Worm (Caenorhabditis elegans): ENCODE data around the gene sqst-4.

sqst-4 gene

DNA sequence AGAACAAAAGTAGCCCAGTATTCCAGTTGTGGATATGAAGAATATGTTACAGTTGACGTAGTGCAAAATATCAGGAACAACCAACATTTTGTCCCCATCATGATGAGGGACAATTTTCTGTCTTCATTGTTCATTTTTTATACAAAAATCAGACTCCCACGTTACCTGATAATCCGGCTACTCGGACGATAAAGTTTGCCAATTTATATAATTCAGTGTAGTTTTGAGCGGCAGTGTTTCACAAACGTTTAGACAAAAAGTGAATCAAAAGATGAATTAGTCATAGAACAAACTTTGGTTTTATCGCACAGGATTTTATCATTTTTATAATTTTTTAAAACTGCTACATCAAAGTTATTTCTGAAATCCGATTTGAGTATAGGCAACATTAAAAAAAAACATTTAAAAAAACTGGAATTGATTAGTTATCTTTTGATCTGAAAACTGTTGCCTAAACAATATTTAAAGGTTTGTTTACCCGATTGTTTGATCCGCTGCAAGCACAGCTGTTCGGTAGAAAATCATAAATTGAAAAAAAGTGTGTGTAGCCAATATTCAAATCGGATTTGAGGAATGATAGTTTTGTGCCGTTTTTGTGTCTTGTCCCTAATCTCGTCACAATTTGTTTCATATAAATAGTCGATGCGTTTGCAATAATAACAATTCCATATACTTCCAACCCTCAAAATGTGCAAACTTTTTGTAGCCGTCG lies 7.2 kb upstream of the sqst-4 start, which contains the start of the genes F57E7.4 and spig-6:
F57E7.4 (minus strand) TSS at position 101 of the 712 bp plus-strand sequence.
spig-6 (plus strand) TSS at position 662 of the 712 bp plus-strand sequence.
- no peak for TF ChIP-seq F13C5.2 (tag; optimal IDR thresholded peaks at IDR 0.05)
- TF ChIP-seq hmg-4 (GFP tag; optimal IDR thresholded peaks at IDR 0.05): no peak
- no peak for TF ChIP-seq sea-1 (GFP tag; conservative IDR thresholded peaks at IDR 0.05)
- TF ChIP-seq scrt-1 (GFP tag; IDR thresholded peaks at IDR 0.05): no peak
- no peak for TF ChIP-seq aly-1 (tag; optimal IDR thresholded peaks at IDR 0.05)
- TF ChIP-seq tbx-11 (GFP tag; IDR thresholded peaks at IDR 0.05): no peak
- TF ChIP-seq ceh-36 (tag; optimal IDR thresholded peaks at IDR 0.05): no peak
- no peak for TF ChIP-seq flt-1 (GFP tag; IDR thresholded peaks at IDR 0.05)

DNA sequence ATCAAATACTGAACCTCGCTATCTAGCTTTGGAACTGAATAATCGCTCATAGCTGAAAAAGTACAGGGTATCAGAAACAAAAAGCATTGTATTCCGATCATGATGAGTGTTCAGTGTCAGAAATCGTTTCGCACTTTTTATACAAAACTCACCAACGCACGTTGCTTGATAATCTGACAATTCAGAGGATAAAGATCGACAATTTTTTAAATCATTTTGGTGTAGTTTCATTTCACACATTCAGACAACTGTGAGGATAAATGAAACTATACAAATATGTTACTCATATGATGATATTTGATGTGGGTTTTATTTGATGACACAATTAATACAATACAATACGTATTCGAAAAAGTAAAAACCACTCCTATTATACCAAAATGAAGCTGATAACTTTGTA lies 5.2 kb upstream of the sqst-4 start, which contains the start of gene F57E7.2:
F57E7.2 (minus strand) TSS at position 101 of the 400 bp plus-strand sequence.
- TF ChIP-seq F13C5.2 (tag; optimal IDR thresholded peaks at IDR 0.05): no peak

ce11 chrV:16483681-16484080 lies 4.6 kb upstream of the sqst-4 start, which contains the start of gene srh-139:
Gene srh-139 (plus strand): TSS chrV:16483981.
- TF ChIP-seq hmg-4 (GFP tag; optimal IDR thresholded peaks at IDR 0.05) (no peak), ceh-36 (tag; optimal IDR thresholded peaks at IDR 0.05) (no peak), hnd-1 (tag; optimal IDR thresholded peaks at IDR 0.05) (no peak)

DNA sequence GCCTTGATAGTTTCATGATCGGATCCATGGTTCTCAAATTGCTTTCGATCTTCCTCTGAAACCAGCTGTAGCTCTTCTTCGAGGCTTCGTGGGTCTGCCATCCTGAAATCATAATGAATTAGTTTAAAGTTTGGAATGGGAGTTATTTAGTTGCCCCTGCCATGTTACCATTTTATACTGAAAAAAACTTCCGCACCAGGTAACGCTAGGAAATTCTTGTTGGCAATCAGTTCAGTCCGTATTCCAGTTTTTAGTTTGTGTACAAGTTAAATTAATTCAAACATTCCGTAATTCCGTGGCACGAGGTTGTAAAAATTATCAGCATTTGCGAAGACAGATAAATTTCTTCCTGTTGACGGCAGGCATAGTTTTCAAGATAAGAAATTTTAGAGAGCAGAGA lies 798 bp upstream of the sqst-4 start, which contains the start of gene Y32B12A.5:
Y32B12A.5 (minus strand) TSS at position 101 of the 400 bp plus-strand sequence.
- TF ChIP-seq tbx-37 (GFP tag; conservative IDR thresholded peaks at IDR 0.05): no peak
- TF ChIP-seq hnd-1 (tag; optimal IDR thresholded peaks at IDR 0.05): no peak
- no peak for TF ChIP-seq hmbx-1 (tag; optimal IDR thresholded peaks at IDR 0.05)
- no peak for TF ChIP-seq hmg-4 (GFP tag; optimal IDR thresholded peaks at IDR 0.05)
- TF ChIP-seq ceh-36 (tag; optimal IDR thresholded peaks at IDR 0.05): no peak
- TF ChIP-seq sea-1 (GFP tag; conservative IDR thresholded peaks at IDR 0.05): no peak
- no peak for TF ChIP-seq tra-4 (tag; optimal IDR thresholded peaks at IDR 0.05)
- no peak for TF ChIP-seq scrt-1 (GFP tag; IDR thresholded peaks at IDR 0.05)
- TF ChIP-seq aly-1 (tag; optimal IDR thresholded peaks at IDR 0.05): no peak
- TF ChIP-seq F13C5.2 (tag; optimal IDR thresholded peaks at IDR 0.05): no peak
- TF ChIP-seq ets-7 (tag; optimal IDR thresholded peaks at IDR 0.05): no peak
- TF ChIP-seq flt-1 (GFP tag; IDR thresholded peaks at IDR 0.05): no peak
- no peak for TF ChIP-seq ama-1 (optimal IDR thresholded peaks at IDR 0.05)
- TF ChIP-seq pes-1 (GFP tag; IDR thresholded peaks at IDR 0.05): no peak
- no peak for TF ChIP-seq B0310.2 (tag; optimal IDR thresholded peaks at IDR 0.05)
- TF ChIP-seq ceh-13 (GFP tag; optimal IDR thresholded peaks at IDR 0.05): no peak
- TF ChIP-seq tbx-11 (GFP tag; IDR thresholded peaks at IDR 0.05): no peak

ce11 chrV:16494359-16494758 lies 6.1 kb downstream of the sqst-4 start, which contains the start of gene comt-2:
Gene comt-2 (minus strand): TSS chrV:16494489.
- TF ChIP-seq ceh-36 (tag; optimal IDR thresholded peaks at IDR 0.05) (no peak), B0310.2 (tag; optimal IDR thresholded peaks at IDR 0.05) (no peak), ets-7 (tag; optimal IDR thresholded peaks at IDR 0.05) (no peak), F13C5.2 (tag; optimal IDR thresholded peaks at IDR 0.05) (no peak), ceh-13 (GFP tag; optimal IDR thresholded peaks at IDR 0.05) (no peak), scrt-1 (GFP tag; IDR thresholded peaks at IDR 0.05) (no peak), ama-1 (optimal IDR thresholded peaks at IDR 0.05) (no peak), hnd-1 (tag; optimal IDR thresholded peaks at IDR 0.05) (no peak), aly-1 (tag; optimal IDR thresholded peaks at IDR 0.05) (no peak), tra-4 (tag; optimal IDR thresholded peaks at IDR 0.05) (no peak), sea-1 (GFP tag; conservative IDR thresholded peaks at IDR 0.05) (no peak), hmbx-1 (tag; optimal IDR thresholded peaks at IDR 0.05) (no peak), hmg-4 (GFP tag; optimal IDR thresholded peaks at IDR 0.05) (no peak), tbx-37 (GFP tag; conservative IDR thresholded peaks at IDR 0.05) (no peak), pes-1 (GFP tag; IDR thresholded peaks at IDR 0.05) (no peak), tbx-11 (GFP tag; IDR thresholded peaks at IDR 0.05) (no peak)

- TF ChIP-seq scrt-1 (GFP tag; IDR thresholded peaks at IDR 0.05) (no peak), F13C5.2 (tag; optimal IDR thresholded peaks at IDR 0.05) (no peak), tbx-37 (GFP tag; conservative IDR thresholded peaks at IDR 0.05) (no peak), hmg-4 (GFP tag; optimal IDR thresholded peaks at IDR 0.05) (no peak)
Observed at ce11 chrV:16497504-16497903, 9.2 kb downstream of the sqst-4 start, which contains the start of gene srh-136. Gene srh-136 (minus strand): TSS chrV:16497596.

ce11 chrV:16499006-16499405 lies 10.7 kb downstream of the sqst-4 start, which contains the start of gene F36D3.1:
Gene F36D3.1 (plus strand): TSS chrV:16499352.
- no peak for TF ChIP-seq B0310.2 (tag; optimal IDR thresholded peaks at IDR 0.05)
- TF ChIP-seq hmg-4 (GFP tag; optimal IDR thresholded peaks at IDR 0.05): no peak
- no peak for TF ChIP-seq ceh-13 (GFP tag; optimal IDR thresholded peaks at IDR 0.05)
- no peak for TF ChIP-seq sea-1 (GFP tag; conservative IDR thresholded peaks at IDR 0.05)

DNA sequence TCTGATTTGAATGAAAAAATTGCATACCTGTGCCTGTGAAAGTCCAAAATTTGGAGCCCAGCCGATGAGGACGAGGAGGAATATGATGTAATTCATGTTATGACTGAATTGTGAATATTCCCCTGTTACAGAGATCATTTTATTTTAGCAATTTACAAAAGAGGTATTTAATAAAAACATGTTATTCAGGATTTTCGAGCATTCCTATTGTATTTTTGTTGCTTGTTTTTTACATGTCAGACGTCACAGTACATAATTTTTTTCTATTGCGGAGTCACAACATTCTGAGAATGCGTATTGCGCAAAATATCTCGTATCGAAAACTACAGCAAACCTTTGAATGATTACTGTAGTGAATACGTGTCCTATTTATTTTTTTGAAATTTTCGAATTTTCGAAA lies 14.9 kb downstream of the sqst-4 start, which contains the start of gene F36D3.14:
F36D3.14 (minus strand) TSS at position 101 of the 400 bp plus-strand sequence.
- TF ChIP-seq hmbx-1 (tag; optimal IDR thresholded peaks at IDR 0.05) (no peak), ets-7 (tag; optimal IDR thresholded peaks at IDR 0.05) (no peak), hmg-4 (GFP tag; optimal IDR thresholded peaks at IDR 0.05) (no peak), ama-1 (optimal IDR thresholded peaks at IDR 0.05) (no peak), tbx-11 (GFP tag; IDR thresholded peaks at IDR 0.05) (no peak), hnd-1 (tag; optimal IDR thresholded peaks at IDR 0.05) (no peak), tbx-37 (GFP tag; conservative IDR thresholded peaks at IDR 0.05) (no peak), B0310.2 (tag; optimal IDR thresholded peaks at IDR 0.05) (no peak), pes-1 (GFP tag; IDR thresholded peaks at IDR 0.05) (no peak), ceh-13 (GFP tag; optimal IDR thresholded peaks at IDR 0.05) (no peak), aly-1 (tag; optimal IDR thresholded peaks at IDR 0.05) (no peak), scrt-1 (GFP tag; IDR thresholded peaks at IDR 0.05) (no peak), sea-1 (GFP tag; conservative IDR thresholded peaks at IDR 0.05) (no peak), flt-1 (GFP tag; IDR thresholded peaks at IDR 0.05) (no peak), F13C5.2 (tag; optimal IDR thresholded peaks at IDR 0.05) (no peak), ceh-36 (tag; optimal IDR thresholded peaks at IDR 0.05) (no peak), tra-4 (tag; optimal IDR thresholded peaks at IDR 0.05) (no peak)

Data from whole organism, early embryonic.